Fruit fly (Drosophila melanogaster): ENCODE measurements around the gene CG13380.

CG13380 gene

DNA sequence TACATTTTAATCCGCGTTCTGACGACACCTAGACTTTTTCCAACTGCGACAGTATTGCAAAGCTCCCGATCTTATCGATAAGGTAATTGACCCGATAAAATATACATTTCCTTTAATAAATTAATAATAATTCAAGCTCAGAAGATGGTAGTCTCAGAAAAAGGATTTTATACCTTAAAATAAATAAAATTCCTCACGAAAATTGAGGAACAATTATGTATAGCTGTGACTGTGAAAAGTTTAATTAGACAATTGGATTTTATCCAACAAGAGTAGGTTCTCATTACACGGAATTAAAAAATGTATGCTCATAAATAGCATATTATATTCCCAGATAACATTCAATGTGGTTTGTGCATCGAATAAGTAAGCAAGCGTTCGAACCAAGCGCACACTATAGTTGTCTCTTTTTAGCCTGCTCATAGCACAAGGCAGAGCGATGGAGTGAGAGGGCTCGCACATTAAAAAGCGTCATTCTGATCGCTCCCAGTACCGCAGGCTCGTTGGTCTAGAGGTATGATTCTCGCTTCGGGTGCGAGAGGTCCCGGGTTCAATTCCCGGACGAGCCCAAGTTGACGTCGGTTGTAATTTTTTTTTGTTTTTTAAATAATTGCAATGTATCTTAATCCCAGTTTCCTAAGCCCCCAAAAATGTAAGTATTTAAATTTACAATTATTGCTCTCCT lies at the start of gene CG13380, which contains the start of gene CG4174:
CG13380 (minus strand) TSS at position 51 of the 685 bp plus-strand sequence.
CG4174 (minus strand) TSS at position 51 of the 685 bp plus-strand sequence.
- no peak for TF ChIP-seq noc (tag; optimal IDR thresholded peaks at IDR 0.05)

DNA sequence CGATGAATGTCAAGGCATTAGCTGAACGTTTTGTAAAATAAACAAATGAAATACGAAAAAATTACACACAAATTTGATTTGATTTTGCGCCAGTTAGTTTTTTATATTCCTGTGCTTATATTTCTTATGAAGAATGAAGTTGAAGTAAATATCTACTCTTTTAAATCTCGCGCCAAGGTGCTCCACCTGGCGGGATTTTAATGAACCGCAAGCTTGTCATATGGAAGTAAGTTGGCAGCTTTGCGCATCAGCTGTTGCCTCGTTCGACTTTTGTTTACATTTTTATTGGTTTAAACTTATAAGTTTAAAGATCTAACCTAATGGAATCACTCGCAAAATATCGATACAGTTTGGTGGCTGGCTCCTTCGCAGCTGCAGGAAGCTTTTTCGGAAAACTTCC lies 49.4 kb upstream of the CG13380 start, which contains the start of gene CG42495:
CG42495 (plus strand) TSS at position 247 of the 400 bp plus-strand sequence.
- TF ChIP-seq noc (tag; optimal IDR thresholded peaks at IDR 0.05) = no peak

DNA sequence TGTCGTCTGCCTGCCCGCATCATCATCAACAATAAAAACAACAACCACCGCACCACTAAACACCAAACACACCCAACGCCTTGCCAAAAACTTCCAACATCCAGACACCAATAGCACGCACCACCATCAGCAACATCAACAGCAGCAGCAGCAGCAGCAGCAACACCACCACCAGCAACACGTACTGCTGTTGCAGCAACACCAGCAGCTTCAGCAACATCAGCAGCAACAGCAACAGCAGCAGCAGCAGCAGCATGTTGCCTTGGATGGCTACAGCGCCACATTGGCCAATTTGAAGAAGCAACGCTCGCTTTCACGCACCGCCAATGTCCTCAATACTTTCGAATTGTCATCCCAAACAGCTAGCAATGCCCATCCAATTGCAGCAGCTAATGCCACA lies 47.9 kb upstream of the CG13380 start:
- TF ChIP-seq noc (tag; optimal IDR thresholded peaks at IDR 0.05) = no peak

- no peak for TF ChIP-seq noc (tag; optimal IDR thresholded peaks at IDR 0.05)
These were observed 36.0 kb upstream of the CG13380 start for dm6 chr3L:18653737-18654136.

DNA sequence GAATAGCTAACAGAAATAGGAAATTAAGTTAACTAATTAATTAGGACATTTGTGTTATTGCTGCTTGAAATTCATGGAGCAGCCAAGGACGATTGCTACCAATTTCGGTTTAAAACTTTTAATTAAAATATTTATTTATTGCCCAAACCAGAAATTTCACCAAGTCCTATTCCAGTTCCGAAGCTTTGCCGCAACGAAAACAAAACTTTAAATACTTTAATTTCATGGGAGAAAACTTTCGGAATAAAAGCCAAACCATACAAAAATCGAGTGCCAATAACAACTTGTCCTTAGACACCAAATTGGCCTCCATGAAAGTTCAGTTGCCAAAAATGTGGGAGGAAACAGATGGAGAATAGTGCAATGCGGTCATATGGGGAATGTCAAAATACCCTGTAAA lies 25.5 kb upstream of the CG13380 start:
- no peak for TF ChIP-seq noc (tag; optimal IDR thresholded peaks at IDR 0.05)

DNA sequence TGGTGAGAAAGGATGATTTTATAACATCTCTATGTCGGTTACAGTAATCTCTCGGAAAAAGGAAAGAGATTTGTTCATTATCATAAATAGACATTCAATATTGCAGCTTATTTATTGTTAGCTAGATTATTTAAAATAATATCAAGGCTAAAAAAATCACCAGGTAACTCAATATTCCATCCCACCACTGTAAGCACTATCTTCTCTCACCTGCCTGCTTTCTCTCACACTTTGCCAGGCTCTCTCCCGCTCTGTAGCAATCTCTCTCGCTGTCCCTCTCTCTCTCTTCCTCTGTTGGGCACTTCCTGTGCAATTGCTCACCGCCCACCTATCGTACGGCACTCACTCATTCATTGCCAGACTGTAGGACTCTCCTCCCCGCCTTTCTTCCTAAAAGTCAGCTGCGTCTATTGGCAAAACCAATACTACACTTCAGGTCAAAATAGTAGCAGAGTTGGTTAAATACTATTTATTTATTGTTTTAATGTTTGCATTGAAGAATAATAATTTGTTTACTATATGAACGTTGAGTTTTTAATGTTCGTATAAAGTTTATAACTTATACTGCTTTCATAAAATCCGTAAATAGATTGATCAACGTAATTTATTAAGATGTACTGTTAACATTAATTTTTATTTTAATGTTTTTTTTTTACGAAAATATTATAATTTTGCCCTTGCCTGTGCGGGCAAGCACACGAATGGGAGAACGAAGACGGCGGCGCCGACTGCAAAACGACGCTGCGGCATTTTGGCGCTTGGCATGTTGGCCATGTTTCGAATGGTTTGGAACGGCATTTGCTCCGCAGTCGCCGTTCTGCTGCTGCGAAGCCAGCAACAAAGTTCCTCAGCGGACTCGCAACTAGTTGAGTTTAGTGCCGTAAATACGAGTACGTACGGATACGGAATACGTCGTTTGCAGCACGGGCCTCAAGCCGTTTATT lies 23.1 kb upstream of the CG13380 start:
- TF ChIP-seq noc (tag; optimal IDR thresholded peaks at IDR 0.05) = peak; percentile 97

- TF ChIP-seq noc (tag; optimal IDR thresholded peaks at IDR 0.05) = no peak
These were observed 20.7 kb upstream of the CG13380 start for dm6 chr3L:18638487-18638886.

DNA sequence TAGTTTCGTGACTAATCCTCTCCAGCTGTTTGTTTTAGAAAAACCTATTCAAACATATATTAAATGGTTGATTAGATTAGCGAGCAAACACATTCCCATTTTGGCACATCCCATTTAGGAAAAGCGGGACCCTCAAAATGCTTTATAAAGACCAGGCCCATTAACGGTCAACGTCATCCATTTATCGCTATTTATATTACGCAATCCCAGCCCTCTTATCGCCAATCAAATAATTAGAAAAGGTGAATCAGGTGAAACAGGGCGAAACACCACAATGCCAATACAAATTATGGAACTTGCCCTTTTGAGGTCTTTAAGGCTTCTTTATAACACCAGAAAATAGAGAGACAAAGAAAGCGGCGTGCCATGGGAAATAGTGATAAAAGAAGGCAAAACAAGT lies 20.3 kb upstream of the CG13380 start:
- TF ChIP-seq noc (tag; optimal IDR thresholded peaks at IDR 0.05) = no peak

DNA sequence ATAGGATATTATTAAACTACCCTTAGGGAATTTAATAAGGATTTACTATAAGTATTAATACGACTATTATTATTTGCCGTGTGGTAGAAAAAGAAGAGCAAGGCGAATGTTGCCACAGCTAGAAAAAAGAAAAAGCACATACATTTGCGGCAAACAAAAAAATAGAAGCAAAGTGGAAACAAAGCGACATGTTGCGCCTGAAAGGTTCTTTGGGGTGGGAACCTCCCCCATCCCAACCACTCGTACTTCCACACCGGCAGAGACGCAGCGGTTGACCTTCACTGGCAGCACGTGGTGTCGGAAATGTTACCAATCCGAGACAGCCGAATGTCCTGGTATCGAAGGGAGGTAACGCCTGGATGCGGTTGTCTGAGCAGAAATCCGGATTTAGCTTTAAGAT lies 19.6 kb upstream of the CG13380 start:
- TF ChIP-seq noc (tag; optimal IDR thresholded peaks at IDR 0.05) = no peak

DNA sequence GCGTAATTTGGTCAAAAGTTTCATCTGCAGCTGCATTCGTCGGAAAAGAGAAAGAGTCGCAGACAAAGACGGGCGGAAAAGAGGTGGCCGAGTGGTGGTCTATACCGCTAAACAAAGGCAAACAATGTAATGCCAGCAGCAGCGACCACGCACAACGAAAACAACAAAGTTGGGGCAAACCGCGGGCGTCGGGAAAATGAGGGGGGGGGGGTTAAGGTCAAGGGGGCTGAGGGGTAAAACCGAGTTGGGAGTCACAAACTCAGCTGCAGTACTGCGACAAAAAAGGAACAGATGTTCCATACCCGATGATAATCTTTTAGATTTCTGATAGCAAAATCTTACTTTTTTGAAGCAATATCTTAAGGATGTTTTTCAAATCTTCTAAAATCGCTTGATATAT lies 19.0 kb upstream of the CG13380 start:
- TF ChIP-seq noc (tag; optimal IDR thresholded peaks at IDR 0.05) = no peak

dm6 chr3L:18634792-18635471 lies 17.2 kb upstream of the CG13380 start:
- TF ChIP-seq noc (tag; optimal IDR thresholded peaks at IDR 0.05) = peak; percentile 73

- TF ChIP-seq noc (tag; optimal IDR thresholded peaks at IDR 0.05) = peak; percentile 22
These were observed 15.3 kb upstream of the CG13380 start for dm6 chr3L:18633084-18633483.

- peak; percentile 43 for TF ChIP-seq noc (tag; optimal IDR thresholded peaks at IDR 0.05)
These were observed 14.5 kb upstream of the CG13380 start for dm6 chr3L:18632187-18632635.

DNA sequence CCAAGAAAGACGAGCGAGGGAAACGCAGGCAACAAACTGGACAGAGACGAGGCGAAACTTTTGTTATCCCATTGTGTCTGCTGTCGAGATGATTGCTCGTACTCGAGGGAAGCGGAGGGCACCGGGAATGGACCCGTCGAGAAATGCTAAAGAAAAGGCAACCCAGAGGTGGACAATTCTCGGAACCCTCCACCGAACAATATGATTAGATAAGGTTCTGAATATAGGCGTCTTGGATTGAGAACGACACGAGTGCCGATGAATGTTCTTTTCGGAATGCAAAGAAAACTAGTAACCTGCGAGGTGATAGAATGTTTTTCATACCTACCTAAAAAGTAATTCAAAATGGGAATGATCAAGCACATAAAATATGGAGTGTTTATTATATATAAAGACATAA lies 12.1 kb upstream of the CG13380 start:
- no peak for TF ChIP-seq noc (tag; optimal IDR thresholded peaks at IDR 0.05)

DNA sequence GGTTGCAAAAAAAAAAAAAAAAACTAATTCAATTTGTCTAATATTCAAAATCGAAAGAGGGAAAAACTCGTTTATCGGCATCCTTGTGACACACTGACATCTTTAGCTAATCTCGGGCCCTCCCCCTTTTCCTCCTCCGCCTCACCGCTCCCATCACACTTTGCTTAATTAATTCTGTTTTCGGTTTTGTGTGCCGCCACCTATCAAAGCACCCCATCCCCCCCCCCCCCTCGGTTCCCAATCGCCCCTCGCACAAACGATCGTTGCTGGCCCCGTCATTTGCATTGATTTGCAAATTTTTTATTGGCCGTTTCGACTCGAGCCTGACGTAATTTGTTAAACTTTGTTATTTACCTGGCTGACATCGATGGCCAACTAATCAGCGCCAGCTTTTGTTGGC lies 10.7 kb upstream of the CG13380 start:
- TF ChIP-seq noc (tag; optimal IDR thresholded peaks at IDR 0.05) = peak; percentile 7
